Worm (Caenorhabditis elegans): ENCODE measurements around the gene rabx-5.

rabx-5 gene

ce11 chrIII:10634576-10634975, 29.4 kb downstream of the rabx-5 start (continued):
- TF ChIP-seq ztf-3 (GFP tag; optimal IDR thresholded peaks at IDR 0.05): no peak

- TF ChIP-seq F52B5.7 (tag; optimal IDR thresholded peaks at IDR 0.05): no peak
- TF ChIP-seq xnd-1 (tag; optimal IDR thresholded peaks at IDR 0.05): no peak
- no peak for TF ChIP-seq bed-1 (GFP tag; IDR thresholded peaks at IDR 0.05)
- no peak for TF ChIP-seq unc-130 (GFP tag; optimal IDR thresholded peaks at IDR 0.05)
- no peak for TF ChIP-seq ztf-25 (GFP tag; IDR thresholded peaks at IDR 0.05)
- no peak for TF ChIP-seq dox-1 (GFP tag; IDR thresholded peaks at IDR 0.05)
- no peak for TF ChIP-seq T26A5.8 (tag; optimal IDR thresholded peaks at IDR 0.05)
- TF ChIP-seq ztf-28 (GFP tag; IDR thresholded peaks at IDR 0.05): no peak
- no peak for TF ChIP-seq ama-1 (optimal IDR thresholded peaks at IDR 0.05)
- no peak for TF ChIP-seq ama-1 (GFP tag; optimal IDR thresholded peaks at IDR 0.05)
- TF ChIP-seq repo-1 (tag; optimal IDR thresholded peaks at IDR 0.05): no peak
- no peak for TF ChIP-seq gei-17 (GFP tag; optimal IDR thresholded peaks at IDR 0.05)
- TF ChIP-seq C06A6.2 (GFP tag; conservative IDR thresholded peaks at IDR 0.05): no peak
- TF ChIP-seq nhr-120 (GFP tag; IDR thresholded peaks at IDR 0.05): no peak
- no peak for TF ChIP-seq nfya-2 (GFP tag; IDR thresholded peaks at IDR 0.05)
- no peak for TF ChIP-seq attf-5 (GFP tag; optimal IDR thresholded peaks at IDR 0.05)
- no peak for TF ChIP-seq ztf-18 (tag; optimal IDR thresholded peaks at IDR 0.05)
- TF ChIP-seq ekl-4 (GFP tag; IDR thresholded peaks at IDR 0.05): no peak
- no peak for TF ChIP-seq pha-4 (tag; optimal IDR thresholded peaks at IDR 0.05)
- TF ChIP-seq ceh-27 (GFP tag; optimal IDR thresholded peaks at IDR 0.05): no peak
Measured at ce11 chrIII:10636493-10637031, 31.4 kb downstream of the rabx-5 start.

DNA sequence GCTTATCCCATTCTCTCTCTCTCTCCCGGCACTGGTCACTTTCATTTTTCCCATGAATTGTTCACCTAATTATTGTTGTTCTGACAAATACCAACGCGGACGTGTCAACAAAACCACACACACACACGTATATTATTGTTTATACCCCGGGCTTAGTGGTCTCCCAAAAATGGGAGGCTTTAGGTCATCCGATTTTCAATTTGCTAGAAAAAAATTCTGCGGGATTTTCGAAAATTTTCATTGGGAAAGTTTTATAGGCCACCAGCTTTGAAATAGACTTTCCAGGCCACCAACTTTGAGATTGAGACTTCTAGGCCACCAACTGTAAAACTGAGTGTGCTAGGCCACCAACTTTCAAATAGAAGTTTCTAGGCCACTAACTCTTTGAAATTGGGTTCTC, 32.8 kb downstream of the rabx-5 start:
- TF ChIP-seq atf-7 (tag; optimal IDR thresholded peaks at IDR 0.05) (no peak), cebp-2 (GFP tag; IDR thresholded peaks at IDR 0.05) (no peak), F57C9.4 (tag; optimal IDR thresholded peaks at IDR 0.05) (no peak), hmg-1.2 (GFP tag; IDR thresholded peaks at IDR 0.05) (0 out of 2 replicates have a peak, but pooled peaks have one; percentile 24), F33H1.4 (GFP tag; IDR thresholded peaks at IDR 0.05) (no peak), B0035.1 (tag; optimal IDR thresholded peaks at IDR 0.05) (no peak)

ce11 chrIII:10638339-10639021, 33.3 kb downstream of the rabx-5 start, which contains the start of gene Y39A1A.27:
TSS of gene Y39A1A.27 (plus strand) at chrIII:10638971.
- TF ChIP-seq rpc-1 (optimal IDR thresholded peaks at IDR 0.05): no peak
- no peak for TF ChIP-seq rpc-1 (tag; optimal IDR thresholded peaks at IDR 0.05)
- no peak for TF ChIP-seq ztf-18 (tag; optimal IDR thresholded peaks at IDR 0.05)
- no peak for TF ChIP-seq F57A8.1 (GFP tag; optimal IDR thresholded peaks at IDR 0.05)
- TF ChIP-seq mcd-1 (GFP tag; IDR thresholded peaks at IDR 0.05): no peak
- TF ChIP-seq cebp-1 (GFP tag; IDR thresholded peaks at IDR 0.05): no peak
- TF ChIP-seq cebp-1 (tag; optimal IDR thresholded peaks at IDR 0.05): peak; percentile 87
- TF ChIP-seq sea-2 (GFP tag; IDR thresholded peaks at IDR 0.05): no peak
- no peak for TF ChIP-seq aptf-2 (GFP tag; conservative IDR thresholded peaks at IDR 0.05)

ce11 chrIII:10642781-10643180, 37.6 kb downstream of the rabx-5 start, which contains the start of the genes dhs-11 and orc-1:
TSS of gene dhs-11 (minus strand) at chrIII:10642865.
TSS of gene orc-1 (plus strand) at chrIII:10643129.
- TF ChIP-seq madf-6 (GFP tag; IDR thresholded peaks at IDR 0.05) (peak; percentile 84), snpc-4 (GFP tag; optimal IDR thresholded peaks at IDR 0.05) (no peak), snpc-4 (tag; optimal IDR thresholded peaks at IDR 0.05) (peak in 1 of 4 experiments; percentile 45), snpc-1.3 (tag; optimal IDR thresholded peaks at IDR 0.05; ENCODE audit: insufficient read depth) (peak; percentile 57), F33H1.4 (GFP tag; IDR thresholded peaks at IDR 0.05) (peak; percentile 66), egl-18 (GFP tag; IDR thresholded peaks at IDR 0.05) (no peak), snpc-3.4 (tag; optimal IDR thresholded peaks at IDR 0.05) (peak; percentile 42), D2030.7 (GFP tag; IDR thresholded peaks at IDR 0.05) (peak; percentile 87), him-1 (tag; optimal IDR thresholded peaks at IDR 0.05) (peak; percentile 34), unc-130 (GFP tag; optimal IDR thresholded peaks at IDR 0.05) (peak; percentile 24), dox-1 (GFP tag; IDR thresholded peaks at IDR 0.05) (peak; percentile 67), hmg-20 (GFP tag; IDR thresholded peaks at IDR 0.05) (no peak), attf-5 (GFP tag; optimal IDR thresholded peaks at IDR 0.05) (peak; percentile 41)
